Fruit fly (Drosophila melanogaster): ENCODE data around the gene CG16890.

DNA sequence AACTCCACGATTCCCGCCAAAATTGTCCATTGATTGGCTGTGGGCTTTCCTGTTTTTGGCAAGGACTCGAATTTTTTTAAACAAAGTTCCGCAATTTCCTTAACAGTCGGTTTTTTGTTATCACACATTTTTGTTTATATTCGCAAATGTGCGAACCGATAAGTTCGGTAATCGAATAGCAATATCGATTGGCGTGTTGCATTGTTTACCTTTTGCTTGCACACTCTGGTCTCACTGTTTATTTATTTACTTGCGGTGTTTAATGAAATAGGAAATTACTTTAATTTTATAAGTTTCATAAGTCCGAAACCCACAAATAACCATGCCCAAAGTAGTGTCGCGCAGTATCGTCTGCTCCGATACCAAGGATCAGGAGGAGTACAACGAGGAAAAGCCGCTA is 27.2 kb upstream of the CG16890 start, which contains the start of the genes Adat1 and CG16865:
- TF ChIP-seq lola (GFP tag; optimal IDR thresholded peaks at IDR 0.05) (no peak), D19B (GFP tag; optimal IDR thresholded peaks at IDR 0.05) (no peak), corto (GFP tag; optimal IDR thresholded peaks at IDR 0.05) (no peak), Chrac-16 (GFP tag; optimal IDR thresholded peaks at IDR 0.05) (no peak), CrebB (tag; optimal IDR thresholded peaks at IDR 0.05) (no peak), CG7839 (tag; optimal IDR thresholded peaks at IDR 0.05) (no peak), CTCF (GFP tag; optimal IDR thresholded peaks at IDR 0.05) (no peak), CG3847 (GFP tag; IDR thresholded peaks at IDR 0.05) (no peak), CG9609 (GFP tag; optimal IDR thresholded peaks at IDR 0.05) (no peak), sqz (GFP tag; optimal IDR thresholded peaks at IDR 0.05) (no peak), CG18011 (GFP tag; optimal IDR thresholded peaks at IDR 0.05) (no peak)
